Fruit fly (Drosophila melanogaster) whole organism, prepupa: ENCODE data around the gene Nepl3.

Experiments used
- Blimp-1 ChIP-seq: fragments of 200-800 bp; sonication (Bioruptor generic); optimal IDR thresholded peaks from 3 replicates; lab custom pipeline; 2017; ENCODE audit warnings: missing biosample characterization, missing genetic modification characterization, mild to moderate bottlenecking, moderate library complexity, missing genetic modification reagents
- CG11294 ChIP-seq: fragments of 200-800 bp; sonication (Bioruptor generic); IDR thresholded peaks from 2 replicates; pipeline ENCODE4 v1.3.6; 2022; ENCODE audit warnings: missing biosample characterization, missing genetic modification characterization
- CG11762 ChIP-seq: fragments of 200-800 bp; sonication (Bioruptor generic); optimal IDR thresholded peaks from 3 replicates; lab custom pipeline; 2016; ENCODE audit warnings: missing biosample characterization, missing genetic modification characterization; ENCODE audit not compliant: insufficient read depth
- CG11902 ChIP-seq: fragments of 200-800 bp; sonication (Bioruptor generic); optimal IDR thresholded peaks from 3 replicates; lab custom pipeline; 2016; ENCODE audit warnings: missing biosample characterization, missing genetic modification characterization
- CG15336 ChIP-seq: fragments of 200-800 bp; sonication (Bioruptor generic); IDR thresholded peaks from 2 replicates; pipeline ENCODE4 v1.3.6; 2022; ENCODE audit warnings: missing biosample characterization, missing genetic modification characterization
- CG1621 ChIP-seq: fragments of 200-800 bp; sonication (Bioruptor generic); optimal IDR thresholded peaks from 3 replicates; lab custom pipeline; 2018; ENCODE audit warnings: missing biosample characterization, mild to moderate bottlenecking, missing genetic modification characterization
- CG16779 ChIP-seq: fragments of 200-800 bp; sonication (Bioruptor generic); optimal IDR thresholded peaks from 3 replicates; lab custom pipeline; 2017; ENCODE audit warnings: missing biosample characterization, mild to moderate bottlenecking, missing genetic modification characterization
- CG3032 ChIP-seq: fragments of 200-800 bp; optimal IDR thresholded peaks from 2 replicates; lab custom pipeline; 2019; ENCODE audit warnings: missing biosample characterization, mild to moderate bottlenecking, missing genetic modification characterization, moderate library complexity
- CG31627 ChIP-seq: fragments of 200-800 bp; sonication (Bioruptor generic); optimal IDR thresholded peaks from 3 replicates; lab custom pipeline; 2016; ENCODE audit warnings: missing biosample characterization, missing genetic modification characterization
- CG32006 ChIP-seq: fragments of 200-800 bp; sonication (Bioruptor generic); optimal IDR thresholded peaks from 3 replicates; lab custom pipeline; 2017; ENCODE audit warnings: missing biosample characterization, mild to moderate bottlenecking, missing genetic modification characterization
- CG34406 ChIP-seq: fragments of 200-800 bp; sonication (Bioruptor generic); optimal IDR thresholded peaks from 3 replicates; lab custom pipeline; 2016; ENCODE audit warnings: missing biosample characterization, missing genetic modification characterization
- CG3919 ChIP-seq: fragments of 200-800 bp; sonication (Bioruptor generic); optimal IDR thresholded peaks from 3 replicates; lab custom pipeline; 2016; ENCODE audit warnings: missing biosample characterization, missing genetic modification characterization
- CG4318 ChIP-seq: fragments of 200-800 bp; sonication (Bioruptor generic); optimal IDR thresholded peaks from 3 replicates; lab custom pipeline; 2017; ENCODE audit warnings: missing biosample characterization, mild to moderate bottlenecking, missing genetic modification characterization
- CG6163 ChIP-seq: fragments of 200-800 bp; sonication (Bioruptor generic); IDR thresholded peaks from 3 replicates; pipeline ENCODE4 v1.3.6; 2022; ENCODE audit warnings: missing biosample characterization, missing genetic modification characterization
- CG6276 ChIP-seq: fragments of 200-800 bp; sonication (Bioruptor generic); optimal IDR thresholded peaks from 2 replicates; lab custom pipeline; 2017; ENCODE audit warnings: missing biosample characterization, mild to moderate bottlenecking, missing genetic modification characterization
- CG6792 ChIP-seq: fragments of 200-800 bp; sonication (Bioruptor generic); optimal IDR thresholded peaks from 3 replicates; lab custom pipeline; 2016; ENCODE audit warnings: missing biosample characterization, missing genetic modification characterization
- CG7368 ChIP-seq: fragments of 200-800 bp; sonication (Bioruptor generic); optimal IDR thresholded peaks from 3 replicates; lab custom pipeline; 2016; ENCODE audit warnings: missing biosample characterization, missing genetic modification characterization
- CG8119 ChIP-seq: fragments of 200-800 bp; sonication (Bioruptor generic); IDR thresholded peaks from 3 replicates; pipeline ENCODE4 v1.3.6; 2022; ENCODE audit warnings: missing biosample characterization, missing genetic modification characterization
- CG8632 ChIP-seq: fragments of 200-800 bp; sonication (Bioruptor generic); optimal IDR thresholded peaks from 3 replicates; lab custom pipeline; 2016; ENCODE audit warnings: missing biosample characterization, missing genetic modification characterization
- CG9139 ChIP-seq: fragments of 200-800 bp; sonication (Bioruptor generic); optimal IDR thresholded peaks from 3 replicates; lab custom pipeline; 2017; ENCODE audit warnings: missing biosample characterization, mild to moderate bottlenecking, missing genetic modification characterization
- Eip75B ChIP-seq: fragments of 200-800 bp; sonication (Bioruptor generic); optimal IDR thresholded peaks from 3 replicates; lab custom pipeline; 2016; ENCODE audit warnings: missing biosample characterization, missing genetic modification characterization
- Eip78C ChIP-seq: fragments of 200-800 bp; sonication (Bioruptor generic); peaks from one replicate; lab custom pipeline; 2016; ENCODE audit warnings: missing biosample characterization, missing genetic modification characterization
- Eip93F ChIP-seq: fragments of 200-800 bp; sonication (Bioruptor generic); optimal IDR thresholded peaks from 2 replicates; lab custom pipeline; 2016; ENCODE audit warnings: missing biosample characterization, mild to moderate bottlenecking, missing genetic modification characterization
- Ets21C ChIP-seq: fragments of 200-800 bp; sonication (Bioruptor generic); optimal IDR thresholded peaks from 3 replicates; lab custom pipeline; 2016; ENCODE audit warnings: missing biosample characterization, missing genetic modification characterization
- Ets96B ChIP-seq: fragments of 200-800 bp; optimal IDR thresholded peaks from 2 replicates; lab custom pipeline; 2019; ENCODE audit warnings: missing biosample characterization, mild to moderate bottlenecking, missing genetic modification characterization, moderate library complexity
- Gug ChIP-seq: fragments of 200-800 bp; sonication (Bioruptor generic); IDR thresholded peaks from 2 replicates; pipeline ENCODE4 v1.3.6; 2022; ENCODE audit warnings: missing biosample characterization, missing genetic modification characterization
- Hr38 ChIP-seq: sonication (Bioruptor generic); optimal IDR thresholded peaks from 2 replicates; lab custom pipeline; 2016; ENCODE audit warnings: missing biosample characterization, missing genetic modification characterization
- Hr4 ChIP-seq: fragments of 200-800 bp; sonication (Bioruptor generic); optimal IDR thresholded peaks from 3 replicates; lab custom pipeline; 2016; ENCODE audit warnings: missing biosample characterization, missing genetic modification characterization
- Lpt ChIP-seq: fragments of 200-800 bp; sonication (Bioruptor generic); optimal IDR thresholded peaks from 3 replicates; lab custom pipeline; 2016; ENCODE audit warnings: missing biosample characterization, missing genetic modification characterization
- Met ChIP-seq: fragments of 200-800 bp; sonication (Bioruptor generic); optimal IDR thresholded peaks from 3 replicates; lab custom pipeline; 2016; ENCODE audit warnings: missing biosample characterization, missing genetic modification characterization
- Sox102F ChIP-seq: fragments of 200-800 bp; sonication (Bioruptor generic); optimal IDR thresholded peaks from 2 replicates; lab custom pipeline; 2016; ENCODE audit warnings: missing biosample characterization, mild to moderate bottlenecking, missing genetic modification characterization
- Sox15 ChIP-seq: fragments of 200-800 bp; sonication (Bioruptor generic); optimal IDR thresholded peaks from 3 replicates; lab custom pipeline; 2016; ENCODE audit warnings: missing biosample characterization, missing genetic modification characterization
- achi ChIP-seq: fragments of 200-800 bp; sonication (Bioruptor generic); optimal IDR thresholded peaks from 3 replicates; lab custom pipeline; 2016; ENCODE audit warnings: missing biosample characterization, missing genetic modification characterization
- cyc ChIP-seq: fragments of 200-800 bp; sonication (Bioruptor generic); optimal IDR thresholded peaks from 3 replicates; lab custom pipeline; 2016; ENCODE audit warnings: missing biosample characterization, missing genetic modification characterization
- dac ChIP-seq: fragments of 200-800 bp; sonication (Bioruptor generic); optimal IDR thresholded peaks from 2 replicates; lab custom pipeline; 2017; ENCODE audit warnings: missing biosample characterization, mild to moderate bottlenecking, missing genetic modification characterization
- dsx ChIP-seq: fragments of 200-800 bp; optimal IDR thresholded peaks from 3 replicates; lab custom pipeline; 2019; ENCODE audit warnings: missing biosample characterization, mild to moderate bottlenecking, missing genetic modification characterization, moderate library complexity; ENCODE audit not compliant: poor library complexity, severe bottlenecking
- eg ChIP-seq: fragments of 200-800 bp; sonication (Bioruptor generic); IDR thresholded peaks from 3 replicates; pipeline ENCODE4 v1.3.6; 2022; ENCODE audit warnings: missing biosample characterization, missing genetic modification characterization
- esn ChIP-seq: fragments of 200-800 bp; sonication (Bioruptor generic); optimal IDR thresholded peaks from 2 replicates; lab custom pipeline; 2016; ENCODE audit warnings: missing biosample characterization, mild to moderate bottlenecking, missing genetic modification characterization, moderate library complexity
- fd59A ChIP-seq: fragments of 200-800 bp; sonication (Bioruptor generic); optimal IDR thresholded peaks from 2 replicates; lab custom pipeline; 2017; ENCODE audit warnings: missing biosample characterization, mild to moderate bottlenecking, missing genetic modification characterization, missing genetic modification reagents
- fd85E ChIP-seq: fragments of 200-800 bp; sonication (Bioruptor generic); optimal IDR thresholded peaks from 3 replicates; lab custom pipeline; 2016; ENCODE audit warnings: missing biosample characterization, missing genetic modification characterization
- fkh ChIP-seq: fragments of 200-800 bp; sonication (Bioruptor generic); optimal IDR thresholded peaks from 3 replicates; lab custom pipeline; 2017; ENCODE audit warnings: missing biosample characterization, mild to moderate bottlenecking, missing genetic modification characterization, moderate library complexity
- lz ChIP-seq: fragments of 200-800 bp; sonication (Bioruptor generic); optimal IDR thresholded peaks from 3 replicates; lab custom pipeline; 2016; ENCODE audit warnings: missing biosample characterization, missing genetic modification characterization
- net ChIP-seq: fragments of 200-800 bp; sonication (Bioruptor generic); optimal IDR thresholded peaks from 3 replicates; lab custom pipeline; 2016; ENCODE audit warnings: missing biosample characterization, missing genetic modification characterization
- pdm3 ChIP-seq: fragments of 200-800 bp; sonication (Bioruptor generic); optimal IDR thresholded peaks from 3 replicates; lab custom pipeline; 2016; ENCODE audit warnings: missing biosample characterization, missing genetic modification characterization
- salr ChIP-seq, 2 experiments: fragments of 200-800 bp; sonication (Bioruptor generic); optimal IDR thresholded peaks; 3 replicates each; lab custom pipeline; 2016 to 2018; ENCODE audit warnings: missing biosample characterization in 2 of 2, missing genetic modification characterization in 2 of 2, mild to moderate bottlenecking in 1 of 2
- ss ChIP-seq, 2 experiments: fragments of 200-800 bp; sonication (Bioruptor generic); optimal IDR thresholded peaks; 2 replicates in 1 of 2; 3 replicates in 1 of 2; lab custom pipeline; 2017 to 2018; ENCODE audit warnings: mild to moderate bottlenecking in 2 of 2, missing biosample characterization in 2 of 2, missing genetic modification characterization in 2 of 2, moderate library complexity in 1 of 2
- svp ChIP-seq: fragments of 200-800 bp; sonication (Bioruptor generic); peaks from one replicate; lab custom pipeline; 2016; ENCODE audit warnings: missing biosample characterization, missing genetic modification characterization
- topi ChIP-seq: fragments of 200-800 bp; sonication (Bioruptor generic); optimal IDR thresholded peaks from 3 replicates; lab custom pipeline; 2016; ENCODE audit warnings: missing biosample characterization, missing genetic modification characterization
- vri ChIP-seq: fragments of 200-800 bp; sonication (Bioruptor generic); optimal IDR thresholded peaks from 3 replicates; lab custom pipeline; 2016; ENCODE audit warnings: missing biosample characterization, mild to moderate bottlenecking, missing genetic modification characterization

Nepl3 gene

DNA sequence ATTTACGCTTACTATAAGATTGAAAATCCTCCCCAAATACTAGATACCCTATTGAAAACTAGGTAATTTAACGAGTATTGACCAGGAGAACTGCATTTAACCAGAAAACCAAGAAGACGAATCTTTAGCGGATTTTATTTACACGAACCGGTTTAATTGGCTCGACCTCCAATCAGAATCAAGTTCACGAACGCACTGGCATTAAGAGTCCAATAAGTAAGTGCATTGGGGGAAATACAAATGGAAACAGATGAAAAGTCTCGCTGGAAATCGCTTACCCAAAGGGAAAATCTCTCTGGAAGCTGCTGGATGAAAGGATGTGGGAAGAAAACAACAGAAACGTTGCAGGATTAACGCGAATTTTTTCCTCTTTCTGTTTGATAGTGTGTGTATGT is 34.5 kb upstream of the Nepl3 start:
- TF ChIP-seq Eip75B (GFP tag; lab: Kevin White, UChicago) (no peak), ss (GFP tag; optimal IDR thresholded peaks at IDR 0.05; lab: Kevin White, UChicago) (no peak), fkh (GFP tag; lab: Kevin White, UChicago) (no peak), CG32006 (GFP tag; lab: Kevin White, UChicago) (no peak), Sox102F (GFP tag; lab: Kevin White, UChicago) (no peak), Ets96B (no peak), cyc (no peak), net (GFP tag; lab: Kevin White, UChicago) (no peak), Gug (no peak), svp (GFP tag; lab: Kevin White, UChicago) (no peak), CG15336 (GFP tag; lab: Robert Waterston, UW) (no peak), Sox15 (no peak), CG11294 (GFP tag; lab: Robert Waterston, UW) (no peak), CG4318 (GFP tag; lab: Kevin White, UChicago) (no peak), Eip93F (no peak), CG11902 (GFP tag; lab: Kevin White, UChicago) (no peak), CG3919 (GFP tag; lab: Kevin White, UChicago) (no peak), CG31627 (GFP tag; lab: Kevin White, UChicago) (no peak)
- TF ChIP-seq, all 60 proteins: peak for 0

DNA sequence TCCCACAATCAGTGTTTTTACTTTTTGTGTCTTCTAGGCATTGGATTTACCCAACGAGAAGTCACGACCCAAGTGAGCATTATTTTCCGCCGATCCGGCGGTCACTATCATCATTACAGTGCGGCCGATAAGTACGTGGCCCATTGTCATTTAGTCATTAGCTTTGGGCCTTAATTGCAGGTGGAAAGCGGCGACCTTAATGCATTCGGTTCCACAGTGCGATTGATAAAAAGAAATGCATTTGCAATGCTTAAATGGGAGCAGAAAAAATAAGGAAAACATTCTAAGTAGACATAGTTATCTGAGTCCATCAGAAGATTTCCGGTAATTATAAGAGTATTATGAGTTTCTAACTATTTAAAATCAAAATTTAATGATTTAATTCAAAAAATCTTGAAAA is 34.1 kb upstream of the Nepl3 start:
- no peak for TF ChIP-seq dsx
- no peak for TF ChIP-seq net (GFP tag; lab: Kevin White, UChicago)
- TF ChIP-seq ss (GFP tag; optimal IDR thresholded peaks at IDR 0.05; lab: Kevin White, UChicago) = no peak
- peak; percentile 39 for TF ChIP-seq Met (GFP tag; lab: Kevin White, UChicago)
- peak; percentile 6 for TF ChIP-seq CG1621 (tag; lab: Kevin White, UChicago)
- peak; percentile 38; the same call in 1 of the 3 replicates for TF ChIP-seq CG6163
- TF ChIP-seq CG4318 (GFP tag; lab: Kevin White, UChicago) = no peak
- no peak for TF ChIP-seq CG8632
- no peak for TF ChIP-seq cyc
- TF ChIP-seq achi = no peak
- TF ChIP-seq CG34406 (GFP tag; lab: Kevin White, UChicago) = no peak
- TF ChIP-seq vri (GFP tag; lab: Kevin White, UChicago) = no peak
- no peak for TF ChIP-seq Lpt (GFP tag; lab: Kevin White, UChicago)
- TF ChIP-seq Eip93F = no peak
- TF ChIP-seq Blimp-1 (GFP tag; lab: Kevin White, UChicago) = no peak
- peak; percentile 3 for TF ChIP-seq CG3032 (tag; lab: Kevin White, UChicago)
- peak; percentile 38 for TF ChIP-seq esn (GFP tag; lab: Kevin White, UChicago)
- TF ChIP-seq pdm3 (GFP tag; lab: Kevin White, UChicago) = peak; percentile 48
- TF ChIP-seq Ets21C (GFP tag; lab: Kevin White, UChicago) = no peak
- no peak for TF ChIP-seq CG16779
- no peak for TF ChIP-seq CG9139 (GFP tag; lab: Kevin White, UChicago)
- TF ChIP-seq Sox102F (GFP tag; lab: Kevin White, UChicago) = no peak
- TF ChIP-seq Eip78C (GFP tag; lab: Kevin White, UChicago) = peak; percentile 68
- no peak for TF ChIP-seq fkh (GFP tag; lab: Kevin White, UChicago)
- no peak for TF ChIP-seq topi (GFP tag; lab: Kevin White, UChicago)
- TF ChIP-seq CG6276 (GFP tag; lab: Kevin White, UChicago) = no peak
- no peak for TF ChIP-seq salr (GFP tag; optimal IDR thresholded peaks at IDR 0.05; lab: Kevin White, UChicago)
- TF ChIP-seq fd59A (GFP tag; lab: Kevin White, UChicago) = peak; percentile 14
- TF ChIP-seq CG15336 (GFP tag; lab: Robert Waterston, UW) = no peak
- TF ChIP-seq Hr4 (GFP tag; lab: Kevin White, UChicago) = peak; percentile 20
- no peak for TF ChIP-seq Eip75B (GFP tag; lab: Kevin White, UChicago)
- TF ChIP-seq CG6792 = no peak
- TF ChIP-seq lz (GFP tag; lab: Kevin White, UChicago) = peak; percentile 32
- TF ChIP-seq dac = no peak
- peak; percentile 12 for TF ChIP-seq Ets96B
- TF ChIP-seq eg = no peak
- no peak for TF ChIP-seq CG8119 (GFP tag; lab: Robert Waterston, UW)
- no peak for TF ChIP-seq Hr38 (GFP tag; lab: Kevin White, UChicago)
- TF ChIP-seq CG11294 (GFP tag; lab: Robert Waterston, UW) = no peak
- no peak for TF ChIP-seq CG3919 (GFP tag; lab: Kevin White, UChicago)
- TF ChIP-seq fd85E = no peak
- TF ChIP-seq CG11902 (GFP tag; lab: Kevin White, UChicago) = peak; percentile 26
- no peak for TF ChIP-seq CG11762 (GFP tag; lab: Kevin White, UChicago)
- TF ChIP-seq CG32006 (GFP tag; lab: Kevin White, UChicago) = peak; percentile 20
- TF ChIP-seq CG7368 = no peak
